Worm (Caenorhabditis elegans) whole organism, early embryonic: ENCODE data around the gene ZK185.3.

ENCODE experiments used
- ama-1 ChIP-seq: fragments of 150-350 bp; optimal IDR thresholded peaks from 2 replicates; lab custom pipeline; 2014
- ceh-36 ChIP-seq: sonication (generic microtip); optimal IDR thresholded peaks from 2 replicates; lab custom pipeline; 2016; ENCODE audit warnings: missing genetic modification characterization, inconsistent platforms, missing compliant biosample characterization
- hmg-4 ChIP-seq: fragments of 200-800 bp; sonication (Bioruptor generic); optimal IDR thresholded peaks from 2 replicates; lab custom pipeline; 2018; ENCODE audit warnings: mild to moderate bottlenecking, missing genetic modification characterization, missing compliant biosample characterization
- hnd-1 ChIP-seq: sonication (generic microtip); optimal IDR thresholded peaks from 2 replicates; lab custom pipeline; 2016; ENCODE audit warnings: missing genetic modification characterization, missing compliant biosample characterization
- pes-1 ChIP-seq: fragments of 200-800 bp; sonication (Bioruptor generic); IDR thresholded peaks from 2 replicates; pipeline ENCODE4 v1.3.6; 2022; ENCODE audit warnings: missing genetic modification reagents, missing genetic modification characterization, missing compliant biosample characterization
- scrt-1 ChIP-seq: fragments of 200-800 bp; sonication (Bioruptor generic); IDR thresholded peaks from 2 replicates; pipeline ENCODE4 v1.3.6; 2022; ENCODE audit warnings: missing genetic modification characterization, missing compliant biosample characterization
- tra-4 ChIP-seq: sonication (generic microtip); optimal IDR thresholded peaks from 2 replicates; lab custom pipeline; 2017; ENCODE audit warnings: missing genetic modification characterization, missing compliant biosample characterization

ce11 chrIV:4513269-4513819 lies 16.9 kb downstream of the ZK185.3 start, which contains the start of gene sar-1:
- TF ChIP-seq tra-4 (tag; lab: Kevin White, UChicago) (no peak), hnd-1 (no peak), ama-1 (lab: Kevin White, UChicago) (no peak), hmg-4 (peak; percentile 46), pes-1 (GFP tag; lab: Robert Waterston, UW) (no peak), ceh-36 (tag; lab: Kevin White, UChicago) (no peak), scrt-1 (GFP tag; lab: Robert Waterston, UW) (no peak)
